Worm (Caenorhabditis elegans): Measurements from ENCODE around the gene sre-39.

sre-39 gene

DNA sequence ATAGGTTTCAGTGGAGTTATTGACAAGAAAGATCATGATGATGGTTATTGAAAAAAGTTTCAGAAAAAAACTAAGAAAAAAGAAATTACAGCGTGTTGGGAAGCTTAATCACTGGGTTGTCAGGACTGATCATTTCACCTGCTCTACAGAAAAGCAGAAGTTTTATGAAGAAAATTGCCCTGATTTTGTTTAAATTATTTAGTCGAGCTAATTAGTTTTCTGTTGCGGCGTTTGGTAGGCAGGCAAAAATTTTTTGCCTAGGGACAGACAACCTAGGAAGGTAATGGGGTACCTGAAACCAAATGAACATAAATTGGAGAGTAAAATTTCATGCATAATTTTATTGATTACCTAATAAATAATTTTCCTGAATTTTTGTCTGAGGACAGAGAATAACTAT, 3.3 kb upstream of the sre-39 start, which contains the start of gene sre-40:
TSS of gene sre-40 (minus strand) at position 101 of the 400 bp plus-strand sequence.
- no peak for TF ChIP-seq nhr-23 (tag; optimal IDR thresholded peaks at IDR 0.05)
- TF ChIP-seq ceh-28 (tag; optimal IDR thresholded peaks at IDR 0.05), result no peak
- TF ChIP-seq sea-2 (GFP tag; optimal IDR thresholded peaks at IDR 0.05), result no peak
- TF ChIP-seq nfya-1 (tag; optimal IDR thresholded peaks at IDR 0.05; ENCODE audit: insufficient read depth), result no peak
- no peak for TF ChIP-seq eor-1 (tag; optimal IDR thresholded peaks at IDR 0.05)
- no peak for TF ChIP-seq elt-3 (tag; optimal IDR thresholded peaks at IDR 0.05)
- no peak for TF ChIP-seq ama-1 (optimal IDR thresholded peaks at IDR 0.05)

DNA sequence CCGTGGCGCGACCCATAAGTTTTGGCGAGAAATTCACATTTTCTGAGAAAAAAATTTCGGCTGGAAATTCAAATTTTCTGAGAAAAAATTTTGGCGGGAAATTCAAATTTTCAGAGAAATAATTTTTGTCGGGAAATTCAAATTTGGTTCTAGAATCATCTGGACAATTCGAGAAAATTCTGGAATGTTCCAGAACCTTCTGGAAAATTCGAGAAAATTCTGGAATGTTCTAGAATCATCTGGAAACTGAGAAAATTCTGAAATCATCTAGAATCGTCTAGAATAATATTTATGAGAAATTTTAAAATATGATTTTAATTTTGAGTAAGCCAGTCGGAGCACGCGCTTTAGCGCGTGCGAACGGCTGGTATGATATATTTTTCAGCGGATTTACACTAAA, 2.2 kb upstream of the sre-39 start:
- no peak for TF ChIP-seq nhr-237 (tag; optimal IDR thresholded peaks at IDR 0.05)
- no peak for TF ChIP-seq nhr-76 (tag; optimal IDR thresholded peaks at IDR 0.05)

DNA sequence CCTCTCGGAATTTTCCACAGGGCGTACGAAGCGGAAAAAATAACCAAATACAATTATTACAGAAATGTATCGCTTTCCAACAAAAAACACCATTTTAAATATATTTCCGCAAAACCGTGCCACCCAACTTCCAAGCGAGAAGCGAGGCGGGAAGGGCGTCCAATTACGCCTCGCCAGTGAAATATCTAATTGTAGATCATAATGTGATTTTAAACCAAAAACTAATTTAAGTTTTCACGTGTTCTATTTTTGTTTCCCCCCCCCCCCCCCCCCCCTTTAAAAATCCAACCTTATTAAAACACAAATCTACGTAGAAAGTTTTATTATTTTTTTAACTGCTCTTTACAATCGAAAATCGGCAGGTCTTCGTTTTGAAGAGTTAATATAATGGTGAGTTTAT, 2.4 kb downstream of the sre-39 start, which contains the start of gene F10G7.12:
TSS of gene F10G7.12 (plus strand) at position 301 of the 400 bp plus-strand sequence.
- TF ChIP-seq mdl-1 (tag; optimal IDR thresholded peaks at IDR 0.05), result no peak
- no peak for TF ChIP-seq nhr-43 (tag; optimal IDR thresholded peaks at IDR 0.05; ENCODE audit: poor library complexity, severe bottlenecking)
- no peak for TF ChIP-seq snpc-4 (tag; optimal IDR thresholded peaks at IDR 0.05)
- TF ChIP-seq aly-2 (tag; optimal IDR thresholded peaks at IDR 0.05), result no peak
- no peak for TF ChIP-seq skn-1 (tag; optimal IDR thresholded peaks at IDR 0.05)
- no peak for TF ChIP-seq lsy-12 (tag; optimal IDR thresholded peaks at IDR 0.05)
- no peak for TF ChIP-seq fkh-10 (GFP tag; optimal IDR thresholded peaks at IDR 0.05)
- no peak for TF ChIP-seq ceh-9 (tag; optimal IDR thresholded peaks at IDR 0.05)
- TF ChIP-seq ama-1 (optimal IDR thresholded peaks at IDR 0.05), result no peak
- no peak for TF ChIP-seq pha-4 (tag; optimal IDR thresholded peaks at IDR 0.05)
- TF ChIP-seq pqm-1 (tag; optimal IDR thresholded peaks at IDR 0.05), result no peak
- no peak for TF ChIP-seq nhr-76 (tag; optimal IDR thresholded peaks at IDR 0.05)
- no peak for TF ChIP-seq ceh-28 (tag; optimal IDR thresholded peaks at IDR 0.05)
- no peak for TF ChIP-seq nhr-28 (tag; optimal IDR thresholded peaks at IDR 0.05)
- no peak for TF ChIP-seq unc-39 (tag; optimal IDR thresholded peaks at IDR 0.05)
- TF ChIP-seq daf-12 (tag; optimal IDR thresholded peaks at IDR 0.05), result no peak
- TF ChIP-seq nhr-11 (tag; optimal IDR thresholded peaks at IDR 0.05), result no peak
- no peak for TF ChIP-seq nhr-67 (tag; optimal IDR thresholded peaks at IDR 0.05)
- TF ChIP-seq nhr-237 (tag; optimal IDR thresholded peaks at IDR 0.05), result no peak
- TF ChIP-seq nhr-77 (tag; optimal IDR thresholded peaks at IDR 0.05), result no peak

DNA sequence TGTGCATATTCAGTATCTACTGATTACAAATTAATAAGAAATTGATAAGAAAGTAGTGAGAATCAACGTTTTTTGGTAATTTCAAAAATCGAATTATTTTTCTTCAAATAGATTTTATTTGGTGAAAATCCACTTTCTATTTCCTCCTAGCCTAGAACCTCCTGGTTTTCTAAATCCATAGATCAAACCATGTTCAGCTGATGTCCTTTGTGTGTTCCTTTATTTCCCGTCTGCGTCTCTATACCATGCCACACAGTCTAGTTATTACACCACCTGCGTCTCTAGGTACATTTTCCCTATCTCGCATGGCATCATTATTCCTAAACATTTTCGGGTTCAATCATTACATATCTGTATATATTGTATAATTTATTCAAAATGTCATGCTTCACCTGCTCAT, 6.1 kb downstream of the sre-39 start, which contains the start of gene F10G7.5:
TSS of gene F10G7.5 (plus strand) at position 286 of the 400 bp plus-strand sequence.
- TF ChIP-seq nhr-12 (tag; optimal IDR thresholded peaks at IDR 0.05) (no peak), nhr-237 (tag; optimal IDR thresholded peaks at IDR 0.05) (no peak), elt-2 (tag; optimal IDR thresholded peaks at IDR 0.05) (peak; percentile 58), sea-2 (GFP tag; optimal IDR thresholded peaks at IDR 0.05) (no peak), lsy-12 (tag; optimal IDR thresholded peaks at IDR 0.05) (no peak), ama-1 (optimal IDR thresholded peaks at IDR 0.05) (no peak), nfya-1 (tag; optimal IDR thresholded peaks at IDR 0.05; ENCODE audit: insufficient read depth) (peak; percentile 31)

DNA sequence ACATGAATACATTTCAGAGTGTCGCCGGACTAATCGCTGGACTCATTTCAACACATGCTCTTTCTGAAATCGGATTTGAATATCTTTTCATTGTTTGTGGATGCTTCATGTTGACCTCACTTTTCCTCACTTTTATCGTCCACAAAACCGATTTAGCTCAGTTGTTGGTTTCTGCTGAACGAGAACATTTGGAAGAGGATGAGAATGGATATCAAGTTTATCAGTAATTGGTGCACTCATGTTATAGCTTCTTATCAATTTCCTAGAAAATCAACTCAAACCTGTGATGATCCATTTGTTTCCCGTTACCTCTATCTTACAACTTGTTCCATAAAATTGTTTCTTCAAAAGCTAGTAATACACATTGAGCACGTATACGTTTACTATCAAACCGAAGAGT, 9.0 kb downstream of the sre-39 start:
- TF ChIP-seq hmg-11 (tag; optimal IDR thresholded peaks at IDR 0.05) (no peak), nhr-43 (tag; optimal IDR thresholded peaks at IDR 0.05; ENCODE audit: poor library complexity, severe bottlenecking) (peak; percentile 12), nhr-23 (tag; optimal IDR thresholded peaks at IDR 0.05) (no peak)

DNA sequence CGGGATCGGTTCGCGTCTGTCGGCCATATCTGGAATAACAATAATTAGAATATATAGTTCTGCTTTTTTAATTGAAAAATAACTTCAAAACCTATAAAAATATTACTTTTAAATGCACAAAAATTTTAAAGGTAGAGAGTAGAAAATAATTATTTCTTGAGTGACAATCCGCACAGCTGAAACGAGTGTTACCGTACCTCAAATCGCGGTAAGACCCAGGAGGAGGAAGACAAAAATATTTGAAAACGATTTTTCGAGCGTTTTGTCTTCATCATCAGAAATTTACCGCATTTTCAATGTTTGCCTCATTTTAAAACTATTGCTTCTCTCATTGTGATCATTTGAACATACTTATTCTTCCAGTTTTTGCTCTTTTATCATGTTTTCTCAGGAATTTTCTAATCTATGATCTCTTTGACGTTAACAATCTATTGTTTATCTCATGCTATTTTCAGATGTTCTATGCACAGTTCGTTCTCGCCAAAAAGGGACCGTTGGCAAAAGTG, 11.3 kb downstream of the sre-39 start, which contains the start of the genes rpn-5 and scc-1:
TSS of gene rpn-5 (minus strand) at position 162 of the 506 bp plus-strand sequence.
TSS of gene scc-1 (plus strand) at position 456 of the 506 bp plus-strand sequence.
- TF ChIP-seq lin-15B (tag; optimal IDR thresholded peaks at IDR 0.05) (peak; percentile 87), ceh-82 (tag; optimal IDR thresholded peaks at IDR 0.05) (no peak), unc-62 (GFP tag; optimal IDR thresholded peaks at IDR 0.05) (no peak), nhr-11 (tag; optimal IDR thresholded peaks at IDR 0.05) (no peak), snpc-4 (tag; optimal IDR thresholded peaks at IDR 0.05) (peak; percentile 49), ceh-16 (tag; optimal IDR thresholded peaks at IDR 0.05) (no peak), hmg-11 (tag; optimal IDR thresholded peaks at IDR 0.05) (no peak), ama-1 (optimal IDR thresholded peaks at IDR 0.05) (no peak), nhr-12 (tag; optimal IDR thresholded peaks at IDR 0.05) (no peak), nfya-1 (tag; optimal IDR thresholded peaks at IDR 0.05; ENCODE audit: insufficient read depth) (peak; percentile 96), ceh-9 (tag; optimal IDR thresholded peaks at IDR 0.05) (no peak), nhr-237 (tag; optimal IDR thresholded peaks at IDR 0.05) (no peak), pqm-1 (tag; optimal IDR thresholded peaks at IDR 0.05) (peak; percentile 22), skn-1 (tag; optimal IDR thresholded peaks at IDR 0.05) (peak; percentile 99), nhr-43 (tag; optimal IDR thresholded peaks at IDR 0.05; ENCODE audit: poor library complexity, severe bottlenecking) (peak; percentile 72), pha-4 (tag; optimal IDR thresholded peaks at IDR 0.05) (peak; percentile 87), eor-1 (tag; optimal IDR thresholded peaks at IDR 0.05) (no peak), ZK546.5 (tag; optimal IDR thresholded peaks at IDR 0.05) (no peak), fos-1 (tag; optimal IDR thresholded peaks at IDR 0.05) (no peak), fkh-2 (tag; optimal IDR thresholded peaks at IDR 0.05) (no peak), nhr-23 (tag; optimal IDR thresholded peaks at IDR 0.05) (peak; percentile 87), egl-27 (tag; optimal IDR thresholded peaks at IDR 0.05) (no peak), fkh-10 (GFP tag; optimal IDR thresholded peaks at IDR 0.05) (peak; percentile 2), nhr-28 (tag; optimal IDR thresholded peaks at IDR 0.05) (no peak), nhr-67 (tag; optimal IDR thresholded peaks at IDR 0.05) (no peak), sea-2 (GFP tag; optimal IDR thresholded peaks at IDR 0.05) (no peak), lin-39 (tag; optimal IDR thresholded peaks at IDR 0.05) (peak; percentile 68), mdl-1 (tag; optimal IDR thresholded peaks at IDR 0.05) (no peak), egl-5 (tag; optimal IDR thresholded peaks at IDR 0.05) (peak; percentile 24), zag-1 (tag; optimal IDR thresholded peaks at IDR 0.05) (no peak)

All from whole organism, L3 larva.